Worm (Caenorhabditis elegans) whole organism, mixed stage, embryonic: ENCODE results near the gene B0432.10.
A peak's percentile ranks its signal among the peaks of the same experiment; 100 is the strongest.

Source experiments
- M03D4.4 ChIP-seq: sonication (generic microtip); optimal IDR thresholded peaks from 2 replicates; lab custom pipeline; 2017; ENCODE audit warnings: mild to moderate bottlenecking, missing genetic modification characterization, missing compliant biosample characterization
- bed-3 ChIP-seq: fragments of 200-800 bp; sonication (Bioruptor generic); optimal IDR thresholded peaks from 3 replicates; lab custom pipeline; 2018; ENCODE audit warnings: mild to moderate bottlenecking, missing genetic modification characterization, moderate library complexity, missing compliant biosample characterization
- blmp-1 ChIP-seq: fragments of 150-350 bp; optimal IDR thresholded peaks from 2 replicates; lab custom pipeline; 2014; ENCODE audit warnings: missing biosample characterization, missing genetic modification characterization
- ceh-39 ChIP-seq: fragments of 150-350 bp; optimal IDR thresholded peaks from 2 replicates; lab custom pipeline; 2014; ENCODE audit warnings: missing biosample characterization, missing genetic modification characterization
- ceh-43 ChIP-seq: fragments of 200-800 bp; sonication (Bioruptor generic); optimal IDR thresholded peaks from 2 replicates; lab custom pipeline; 2018; ENCODE audit warnings: mild to moderate bottlenecking, missing genetic modification characterization, moderate library complexity, missing compliant biosample characterization
- ceh-83 ChIP-seq: fragments of 200-800 bp; sonication (Bioruptor generic); optimal IDR thresholded peaks from 2 replicates; lab custom pipeline; 2018; ENCODE audit warnings: mild to moderate bottlenecking, missing genetic modification characterization, missing compliant biosample characterization
- ces-1 ChIP-seq: fragments of 150-350 bp; optimal IDR thresholded peaks from 2 replicates; lab custom pipeline; 2014; ENCODE audit warnings: missing biosample characterization, missing genetic modification reagents, missing genetic modification characterization
- cnd-1 ChIP-seq: fragments of 200-800 bp; sonication (Bioruptor generic); optimal IDR thresholded peaks from 2 replicates; lab custom pipeline; 2018; ENCODE audit warnings: mild to moderate bottlenecking, missing genetic modification characterization, missing compliant biosample characterization
- drap-1 ChIP-seq: fragments of 200-800 bp; sonication (Bioruptor generic); optimal IDR thresholded peaks from 3 replicates; lab custom pipeline; 2018; ENCODE audit warnings: mild to moderate bottlenecking, missing genetic modification characterization, missing compliant biosample characterization
- elt-1 ChIP-seq: sonication (generic microtip); optimal IDR thresholded peaks from 2 replicates; lab custom pipeline; 2017; ENCODE audit warnings: missing genetic modification characterization, mild to moderate bottlenecking, missing compliant biosample characterization, antibody characterized with exemption, moderate library complexity, borderline replicate concordance; ENCODE audit not compliant: insufficient read depth
- elt-3 ChIP-seq: fragments of 150-350 bp; optimal IDR thresholded peaks from 2 replicates; lab custom pipeline; 2014; ENCODE audit warnings: missing biosample characterization, missing genetic modification characterization
- ham-2 ChIP-seq: fragments of 200-800 bp; sonication (Bioruptor generic); optimal IDR thresholded peaks from 2 replicates; lab custom pipeline; 2018; ENCODE audit warnings: mild to moderate bottlenecking, missing genetic modification characterization, missing compliant biosample characterization
- hlh-1 ChIP-seq: fragments of 150-350 bp; optimal IDR thresholded peaks from 2 replicates; lab custom pipeline; 2014; ENCODE audit warnings: missing biosample characterization, missing genetic modification reagents, missing genetic modification characterization
- lin-13 ChIP-seq: fragments of 150-350 bp; optimal IDR thresholded peaks from 2 replicates; lab custom pipeline; 2014; ENCODE audit warnings: missing biosample characterization, missing genetic modification characterization
- lin-32 ChIP-seq: fragments of 200-800 bp; sonication (Bioruptor generic); optimal IDR thresholded peaks from 2 replicates; lab custom pipeline; 2018; ENCODE audit warnings: mild to moderate bottlenecking, missing genetic modification characterization, missing compliant biosample characterization
- lsy-2 ChIP-seq: fragments of 150-350 bp; optimal IDR thresholded peaks from 2 replicates; lab custom pipeline; 2014; ENCODE audit warnings: missing biosample characterization, missing genetic modification characterization
- mep-1 ChIP-seq: fragments of 150-350 bp; optimal IDR thresholded peaks from 2 replicates; lab custom pipeline; 2017; ENCODE audit warnings: missing biosample characterization, missing genetic modification reagents, missing genetic modification characterization, inconsistent platforms
- mls-2 ChIP-seq: sonication (generic microtip); optimal IDR thresholded peaks from 2 replicates; lab custom pipeline; 2016; ENCODE audit warnings: mild to moderate bottlenecking, missing genetic modification characterization, moderate library complexity, missing compliant biosample characterization
- nhr-12 ChIP-seq: fragments of 150-350 bp; optimal IDR thresholded peaks from 2 replicates; lab custom pipeline; 2014; ENCODE audit warnings: missing biosample characterization, missing genetic modification characterization
- nhr-2 ChIP-seq: fragments of 150-350 bp; optimal IDR thresholded peaks from 2 replicates; lab custom pipeline; 2014; ENCODE audit warnings: missing biosample characterization, missing genetic modification characterization
- nhr-237 ChIP-seq: fragments of 150-350 bp; optimal IDR thresholded peaks from 2 replicates; lab custom pipeline; 2014; ENCODE audit warnings: missing biosample characterization, missing genetic modification characterization
- nhr-28 ChIP-seq: fragments of 150-350 bp; optimal IDR thresholded peaks from 2 replicates; lab custom pipeline; 2014; ENCODE audit warnings: missing biosample characterization, missing genetic modification characterization
- nhr-76 ChIP-seq: sonication (generic microtip); optimal IDR thresholded peaks from 2 replicates; lab custom pipeline; 2017; ENCODE audit warnings: missing biosample characterization, missing genetic modification characterization
- pha-4 ChIP-seq: fragments of 150-350 bp; optimal IDR thresholded peaks from 2 replicates; lab custom pipeline; 2018; ENCODE audit warnings: missing biosample characterization, missing genetic modification reagents, missing genetic modification characterization
- sptf-1 ChIP-seq: sonication (generic microtip); optimal IDR thresholded peaks from 2 replicates; lab custom pipeline; 2017; ENCODE audit warnings: mild to moderate bottlenecking, missing genetic modification characterization, moderate library complexity, missing compliant biosample characterization
- tbx-8 ChIP-seq: fragments of 200-800 bp; sonication (Bioruptor generic); optimal IDR thresholded peaks from 2 replicates; lab custom pipeline; 2018; ENCODE audit warnings: mild to moderate bottlenecking, missing genetic modification characterization, moderate library complexity, missing compliant biosample characterization
- unc-120 ChIP-seq: sonication (generic microtip); optimal IDR thresholded peaks from 2 replicates; lab custom pipeline; 2017; ENCODE audit warnings: missing genetic modification characterization, missing compliant biosample characterization; ENCODE audit not compliant: poor library complexity, severe bottlenecking
- unc-39 ChIP-seq: fragments of 150-350 bp; optimal IDR thresholded peaks from 2 replicates; lab custom pipeline; 2014; ENCODE audit warnings: missing biosample characterization, missing genetic modification characterization
- unc-62 ChIP-seq: fragments of 150-350 bp; optimal IDR thresholded peaks from 2 replicates; lab custom pipeline; 2014; ENCODE audit warnings: missing biosample characterization, missing genetic modification reagents, missing genetic modification characterization
- zip-8 ChIP-seq: fragments of 150-350 bp; optimal IDR thresholded peaks from 2 replicates; lab custom pipeline; 2014; ENCODE audit warnings: missing biosample characterization, missing genetic modification characterization
- ztf-11 ChIP-seq: fragments of 150-350 bp; optimal IDR thresholded peaks from 2 replicates; lab custom pipeline; 2014; ENCODE audit warnings: missing biosample characterization, missing genetic modification characterization

B0432.10 gene

ce11 chrII:285627-286550 lies at the start of gene B0432.10:
Gene B0432.10, minus strand, starts transcription at chrII:286275.
- TF ChIP-seq nhr-76 (tag; lab: Kevin White, UChicago) (no peak), lsy-2 (tag; lab: Kevin White, UChicago) (peak; percentile 73), mls-2 (no peak), mep-1 (tag; lab: Kevin White, UChicago) (peak; percentile 89), elt-1 (no peak), bed-3 (no peak), sptf-1 (tag; lab: Kevin White, UChicago) (peak; percentile 8), tbx-8 (GFP tag; lab: Kevin White, UChicago) (no peak), zip-8 (no peak), M03D4.4 (tag; lab: Kevin White, UChicago) (no peak), ces-1 (GFP tag; lab: Kevin White, UChicago) (peak; percentile 81), nhr-2 (tag; lab: Kevin White, UChicago) (no peak), lin-32 (GFP tag; lab: Kevin White, UChicago) (no peak), cnd-1 (no peak), hlh-1 (tag; lab: Kevin White, UChicago) (peak; percentile 26), lin-13 (tag; lab: Kevin White, UChicago) (peak; percentile 77), ztf-11 (tag; lab: Kevin White, UChicago) (no peak), nhr-237 (tag; lab: Kevin White, UChicago) (peak; percentile 78), drap-1 (GFP tag; lab: Kevin White, UChicago) (no peak), ceh-43 (no peak), elt-3 (tag; lab: Kevin White, UChicago) (no peak), ceh-39 (tag; lab: Kevin White, UChicago) (peak; percentile 0), unc-62 (GFP tag; lab: Kevin White, UChicago) (no peak), pha-4 (tag; lab: Kevin White, UChicago) (peak; percentile 76), unc-120 (tag; lab: Kevin White, UChicago) (no peak), blmp-1 (tag; lab: Kevin White, UChicago) (no peak), ham-2 (GFP tag; lab: Kevin White, UChicago) (no peak), unc-39 (tag; lab: Kevin White, UChicago) (no peak)

ce11 chrII:334828-335227 lies 48.8 kb upstream of the B0432.10 start:
- TF ChIP-seq ztf-11 (tag; lab: Kevin White, UChicago) (no peak), mep-1 (tag; lab: Kevin White, UChicago) (no peak), lsy-2 (tag; lab: Kevin White, UChicago) (no peak), pha-4 (tag; lab: Kevin White, UChicago) (no peak), nhr-28 (tag; lab: Kevin White, UChicago) (no peak), nhr-12 (tag; lab: Kevin White, UChicago) (no peak), M03D4.4 (tag; lab: Kevin White, UChicago) (no peak), lin-32 (GFP tag; lab: Kevin White, UChicago) (no peak), blmp-1 (tag; lab: Kevin White, UChicago) (no peak), nhr-237 (tag; lab: Kevin White, UChicago) (no peak), hlh-1 (tag; lab: Kevin White, UChicago) (no peak)

- TF ChIP-seq blmp-1 (tag; lab: Kevin White, UChicago) (peak; percentile 90), hlh-1 (tag; lab: Kevin White, UChicago) (no peak)
- TF ChIP-seq, all 35 proteins: peak for 1
These were observed 47.9 kb upstream of the B0432.10 start for ce11 chrII:333853-334449.

ce11 chrII:332419-332818 lies 46.3 kb upstream of the B0432.10 start, which contains the start of gene cbn-1:
Gene cbn-1, minus strand, starts transcription at chrII:332519.
- TF ChIP-seq nhr-28 (tag; lab: Kevin White, UChicago) (no peak), zip-8 (no peak), lin-32 (GFP tag; lab: Kevin White, UChicago) (no peak), unc-120 (tag; lab: Kevin White, UChicago) (no peak), lsy-2 (tag; lab: Kevin White, UChicago) (no peak), cnd-1 (no peak), ceh-83 (no peak), nhr-2 (tag; lab: Kevin White, UChicago) (no peak), bed-3 (no peak)
